Worm (Caenorhabditis elegans) whole organism, early embryonic: ENCODE results near the gene K08H2.5.

Experiments used
- B0310.2 ChIP-seq: sonication (generic microtip); optimal IDR thresholded peaks from 2 replicates; lab custom pipeline; 2016; ENCODE audit warnings: mild to moderate bottlenecking, missing genetic modification characterization, missing compliant biosample characterization
- F13C5.2 ChIP-seq: sonication (generic microtip); optimal IDR thresholded peaks from 2 replicates; lab custom pipeline; 2017; ENCODE audit warnings: mild to moderate bottlenecking, missing genetic modification characterization, inconsistent platforms, missing compliant biosample characterization
- aly-1 ChIP-seq: sonication (generic microtip); optimal IDR thresholded peaks from 2 replicates; lab custom pipeline; 2016; ENCODE audit warnings: missing genetic modification characterization, missing compliant biosample characterization
- ama-1 ChIP-seq: fragments of 150-350 bp; optimal IDR thresholded peaks from 2 replicates; lab custom pipeline; 2014
- ceh-13 ChIP-seq: fragments of 200-800 bp; sonication (Bioruptor generic); optimal IDR thresholded peaks from 2 replicates; lab custom pipeline; 2018; ENCODE audit warnings: mild to moderate bottlenecking, missing genetic modification characterization, missing compliant biosample characterization
- ceh-36 ChIP-seq: sonication (generic microtip); optimal IDR thresholded peaks from 2 replicates; lab custom pipeline; 2016; ENCODE audit warnings: missing genetic modification characterization, inconsistent platforms, missing compliant biosample characterization
- ets-7 ChIP-seq: sonication (generic microtip); optimal IDR thresholded peaks from 2 replicates; lab custom pipeline; 2016; ENCODE audit warnings: missing genotype, missing genetic modification characterization, missing compliant biosample characterization
- flt-1 ChIP-seq: fragments of 200-800 bp; sonication (Bioruptor generic); IDR thresholded peaks from 2 replicates; pipeline ENCODE4 v1.3.6; 2022; ENCODE audit warnings: missing genetic modification characterization, missing compliant biosample characterization
- hmbx-1 ChIP-seq: sonication (generic microtip); optimal IDR thresholded peaks from 2 replicates; lab custom pipeline; 2016; ENCODE audit warnings: mild to moderate bottlenecking, missing genetic modification characterization, missing compliant biosample characterization
- hmg-4 ChIP-seq: fragments of 200-800 bp; sonication (Bioruptor generic); optimal IDR thresholded peaks from 2 replicates; lab custom pipeline; 2018; ENCODE audit warnings: mild to moderate bottlenecking, missing genetic modification characterization, missing compliant biosample characterization
- hnd-1 ChIP-seq: sonication (generic microtip); optimal IDR thresholded peaks from 2 replicates; lab custom pipeline; 2016; ENCODE audit warnings: missing genetic modification characterization, missing compliant biosample characterization
- pes-1 ChIP-seq: fragments of 200-800 bp; sonication (Bioruptor generic); IDR thresholded peaks from 2 replicates; pipeline ENCODE4 v1.3.6; 2022; ENCODE audit warnings: missing genetic modification reagents, missing genetic modification characterization, missing compliant biosample characterization
- scrt-1 ChIP-seq: fragments of 200-800 bp; sonication (Bioruptor generic); IDR thresholded peaks from 2 replicates; pipeline ENCODE4 v1.3.6; 2022; ENCODE audit warnings: missing genetic modification characterization, missing compliant biosample characterization
- sea-1 ChIP-seq: fragments of 200-800 bp; sonication (Bioruptor generic); conservative IDR thresholded peaks from 2 replicates; pipeline ENCODE4 v1.3.6; 2022; ENCODE audit warnings: missing genetic modification characterization, missing compliant biosample characterization
- tbx-11 ChIP-seq: fragments of 200-800 bp; sonication (Bioruptor generic); IDR thresholded peaks from 2 replicates; pipeline ENCODE4 v1.3.6; 2022; ENCODE audit warnings: missing genetic modification characterization, missing compliant biosample characterization
- tbx-37 ChIP-seq: fragments of 200-800 bp; sonication (Bioruptor generic); conservative IDR thresholded peaks from 2 replicates; pipeline ENCODE4 v1.3.6; 2022; ENCODE audit warnings: missing genetic modification reagents, missing genetic modification characterization, missing compliant biosample characterization
- tra-4 ChIP-seq: sonication (generic microtip); optimal IDR thresholded peaks from 2 replicates; lab custom pipeline; 2017; ENCODE audit warnings: missing genetic modification characterization, missing compliant biosample characterization

Gene K08H2.5

ce11 chrX:13237102-13237501 is 5.0 kb downstream of the K08H2.5 start, which contains the start of gene K08H2.3:
Gene K08H2.3, plus strand, starts transcription at chrX:13237402.
- no peak for TF ChIP-seq tbx-37 (GFP tag; lab: Robert Waterston, UW)

ce11 chrX:13234879-13235278 is 7.3 kb downstream of the K08H2.5 start, which contains the start of gene K08H2.2:
Gene K08H2.2, minus strand, starts transcription at chrX:13234979.
- TF ChIP-seq F13C5.2 (tag; lab: Kevin White, UChicago) (no peak), hnd-1 (tag; lab: Kevin White, UChicago) (no peak), scrt-1 (no peak), tbx-37 (GFP tag; lab: Robert Waterston, UW) (no peak), pes-1 (no peak), flt-1 (GFP tag; lab: Robert Waterston, UW) (no peak), sea-1 (GFP tag; lab: Robert Waterston, UW) (no peak), tbx-11 (GFP tag; lab: Robert Waterston, UW) (no peak)

- no peak for TF ChIP-seq tra-4 (tag; lab: Kevin White, UChicago)
- no peak for TF ChIP-seq scrt-1
- TF ChIP-seq hmg-4: no peak
- no peak for TF ChIP-seq aly-1
- no peak for TF ChIP-seq hnd-1 (tag; lab: Kevin White, UChicago)
- no peak for TF ChIP-seq ama-1 (lab: Kevin White, UChicago)
- no peak for TF ChIP-seq tbx-11 (GFP tag; lab: Robert Waterston, UW)
- TF ChIP-seq ceh-36 (tag; lab: Kevin White, UChicago): no peak
- no peak for TF ChIP-seq pes-1
- TF ChIP-seq flt-1 (GFP tag; lab: Robert Waterston, UW): no peak
- TF ChIP-seq ets-7 (tag; lab: Kevin White, UChicago): no peak
- TF ChIP-seq F13C5.2 (tag; lab: Kevin White, UChicago): no peak
- no peak for TF ChIP-seq ceh-13 (GFP tag; lab: Kevin White, UChicago)
Observed at ce11 chrX:13232259-13232658, 9.9 kb downstream of the K08H2.5 start, which contains the start of gene bgnt-1.5. Gene bgnt-1.5, minus strand, starts transcription at chrX:13232359.

ce11 chrX:13227778-13228177 is 14.4 kb downstream of the K08H2.5 start:
- no peak for TF ChIP-seq F13C5.2 (tag; lab: Kevin White, UChicago)
- TF ChIP-seq B0310.2 (tag; lab: Kevin White, UChicago): no peak
- no peak for TF ChIP-seq sea-1 (GFP tag; lab: Robert Waterston, UW)
- no peak for TF ChIP-seq ets-7 (tag; lab: Kevin White, UChicago)
- no peak for TF ChIP-seq aly-1
- TF ChIP-seq hmbx-1 (tag; lab: Kevin White, UChicago): no peak

ce11 chrX:13226614-13227096 is 15.5 kb downstream of the K08H2.5 start, which contains the start of gene skr-21:
Gene skr-21, minus strand, starts transcription at chrX:13226664.
- TF ChIP-seq scrt-1 (no peak), aly-1 (peak; percentile 28), ceh-13 (GFP tag; lab: Kevin White, UChicago) (no peak), tbx-11 (GFP tag; lab: Robert Waterston, UW) (no peak), tbx-37 (GFP tag; lab: Robert Waterston, UW) (no peak), hnd-1 (tag; lab: Kevin White, UChicago) (no peak), sea-1 (GFP tag; lab: Robert Waterston, UW) (0 out of 2 replicates have a peak, but pooled peaks have one; percentile 27)

ce11 chrX:13225111-13225905 is 16.8 kb downstream of the K08H2.5 start:
- TF ChIP-seq ceh-36 (tag; lab: Kevin White, UChicago) (peak; percentile 5), aly-1 (no peak)

- TF ChIP-seq flt-1 (GFP tag; lab: Robert Waterston, UW): no peak
- TF ChIP-seq aly-1: no peak
- TF ChIP-seq hnd-1 (tag; lab: Kevin White, UChicago): no peak
- no peak for TF ChIP-seq sea-1 (GFP tag; lab: Robert Waterston, UW)
- TF ChIP-seq scrt-1: no peak
- TF ChIP-seq ceh-36 (tag; lab: Kevin White, UChicago): no peak
- TF ChIP-seq ceh-13 (GFP tag; lab: Kevin White, UChicago): no peak
Observed at ce11 chrX:13224608-13225007, 17.5 kb downstream of the K08H2.5 start, which contains the start of gene skr-19. Gene skr-19, minus strand, starts transcription at chrX:13224708.

ce11 chrX:13223437-13223836 is 18.7 kb downstream of the K08H2.5 start, which contains the start of gene skr-20:
Gene skr-20, minus strand, starts transcription at chrX:13223537.
- TF ChIP-seq tra-4 (tag; lab: Kevin White, UChicago) (no peak), ets-7 (tag; lab: Kevin White, UChicago) (no peak), ceh-13 (GFP tag; lab: Kevin White, UChicago) (no peak), ama-1 (lab: Kevin White, UChicago) (no peak), hmbx-1 (tag; lab: Kevin White, UChicago) (no peak), ceh-36 (tag; lab: Kevin White, UChicago) (no peak), aly-1 (no peak), hmg-4 (no peak), B0310.2 (tag; lab: Kevin White, UChicago) (no peak), F13C5.2 (tag; lab: Kevin White, UChicago) (no peak), hnd-1 (tag; lab: Kevin White, UChicago) (no peak), scrt-1 (no peak), sea-1 (GFP tag; lab: Robert Waterston, UW) (no peak), tbx-37 (GFP tag; lab: Robert Waterston, UW) (no peak), pes-1 (no peak), flt-1 (GFP tag; lab: Robert Waterston, UW) (no peak), tbx-11 (GFP tag; lab: Robert Waterston, UW) (no peak)
